Worm (Caenorhabditis elegans) whole organism, mixed stage, embryonic: ENCODE measurements around the gene chil-4.

ENCODE experiments used
- blmp-1 ChIP-seq: fragments of 150-350 bp; optimal IDR thresholded peaks from 2 replicates; lab custom pipeline; 2014; ENCODE audit warnings: missing biosample characterization, missing genetic modification characterization
- ceh-83 ChIP-seq: fragments of 200-800 bp; sonication (Bioruptor generic); optimal IDR thresholded peaks from 2 replicates; lab custom pipeline; 2018; ENCODE audit warnings: mild to moderate bottlenecking, missing genetic modification characterization, missing compliant biosample characterization
- ces-1 ChIP-seq: fragments of 150-350 bp; optimal IDR thresholded peaks from 2 replicates; lab custom pipeline; 2014; ENCODE audit warnings: missing biosample characterization, missing genetic modification reagents, missing genetic modification characterization
- elt-1 ChIP-seq: sonication (generic microtip); optimal IDR thresholded peaks from 2 replicates; lab custom pipeline; 2017; ENCODE audit warnings: missing genetic modification characterization, mild to moderate bottlenecking, missing compliant biosample characterization, antibody characterized with exemption, moderate library complexity, borderline replicate concordance; ENCODE audit not compliant: insufficient read depth
- mep-1 ChIP-seq: fragments of 150-350 bp; optimal IDR thresholded peaks from 2 replicates; lab custom pipeline; 2017; ENCODE audit warnings: missing biosample characterization, missing genetic modification reagents, missing genetic modification characterization, inconsistent platforms
- nhr-12 ChIP-seq: fragments of 150-350 bp; optimal IDR thresholded peaks from 2 replicates; lab custom pipeline; 2014; ENCODE audit warnings: missing biosample characterization, missing genetic modification characterization
- nhr-237 ChIP-seq: fragments of 150-350 bp; optimal IDR thresholded peaks from 2 replicates; lab custom pipeline; 2014; ENCODE audit warnings: missing biosample characterization, missing genetic modification characterization
- nhr-28 ChIP-seq: fragments of 150-350 bp; optimal IDR thresholded peaks from 2 replicates; lab custom pipeline; 2014; ENCODE audit warnings: missing biosample characterization, missing genetic modification characterization
- nhr-76 ChIP-seq: sonication (generic microtip); optimal IDR thresholded peaks from 2 replicates; lab custom pipeline; 2017; ENCODE audit warnings: missing biosample characterization, missing genetic modification characterization
- pha-4 ChIP-seq: fragments of 150-350 bp; optimal IDR thresholded peaks from 2 replicates; lab custom pipeline; 2018; ENCODE audit warnings: missing biosample characterization, missing genetic modification reagents, missing genetic modification characterization
- snpc-4 ChIP-seq: fragments of 150-350 bp; optimal IDR thresholded peaks from 2 replicates; lab custom pipeline; 2014; ENCODE audit warnings: missing biosample characterization, missing genetic modification characterization
- unc-39 ChIP-seq: fragments of 150-350 bp; optimal IDR thresholded peaks from 2 replicates; lab custom pipeline; 2014; ENCODE audit warnings: missing biosample characterization, missing genetic modification characterization
- unc-62 ChIP-seq: fragments of 150-350 bp; optimal IDR thresholded peaks from 2 replicates; lab custom pipeline; 2014; ENCODE audit warnings: missing biosample characterization, missing genetic modification reagents, missing genetic modification characterization

- TF ChIP-seq unc-39 (tag; lab: Kevin White, UChicago), result no peak
- no peak for TF ChIP-seq ces-1
- no peak for TF ChIP-seq nhr-76
- TF ChIP-seq snpc-4 (tag; lab: Kevin White, UChicago), result no peak
- no peak for TF ChIP-seq nhr-237 (tag; lab: Kevin White, UChicago)
- TF ChIP-seq unc-62, result no peak
- no peak for TF ChIP-seq pha-4 (tag; lab: Kevin White, UChicago)
- TF ChIP-seq nhr-28 (tag; lab: Kevin White, UChicago), result no peak
- no peak for TF ChIP-seq nhr-12 (tag; lab: Kevin White, UChicago)
- no peak for TF ChIP-seq mep-1 (tag; lab: Kevin White, UChicago)
- TF ChIP-seq ceh-83 (GFP tag; lab: Kevin White, UChicago), result no peak
- no peak for TF ChIP-seq elt-1 (tag; lab: Kevin White, UChicago)
- TF ChIP-seq blmp-1 (tag; lab: Kevin White, UChicago), result no peak
Observed at ce11 chrII:9827852-9828251, 27.7 kb downstream of the chil-4 start, which contains the start of gene eyg-1.
